Worm (Caenorhabditis elegans): ENCODE data around the gene cex-1.

DNA sequence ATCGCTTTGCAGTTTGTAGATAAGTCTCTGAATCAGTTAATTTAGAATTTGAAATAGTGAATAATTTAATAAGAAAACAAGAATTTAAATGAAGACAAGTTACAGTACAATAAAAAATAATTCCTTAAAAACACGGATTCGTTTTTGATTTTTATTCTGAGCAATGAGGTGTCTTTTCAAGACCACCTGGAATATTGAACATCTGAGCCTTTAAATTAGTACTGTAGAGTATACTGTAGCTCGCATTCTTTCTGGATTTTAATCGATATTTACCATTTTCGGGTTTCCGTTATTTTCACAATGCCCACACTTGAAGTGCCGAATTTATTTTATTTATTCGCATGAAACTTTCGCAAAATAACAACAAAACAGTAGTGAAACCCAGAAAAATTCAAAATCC lies 23.6 kb upstream of the cex-1 start, which contains the start of gene F07F6.7:
- TF ChIP-seq dao-5 (tag; optimal IDR thresholded peaks at IDR 0.05) (no peak), him-1 (tag; optimal IDR thresholded peaks at IDR 0.05) (no peak)
